Worm (Caenorhabditis elegans) whole organism, L3 larva: ENCODE measurements around the gene C02D5.2.

ENCODE experiments used
- R02D3.7 ChIP-seq: fragments of 150-350 bp; optimal IDR thresholded peaks from 2 replicates; lab custom pipeline; 2014; ENCODE audit warnings: missing biosample characterization, missing genetic modification characterization
- ceh-16 ChIP-seq: sonication (generic microtip); optimal IDR thresholded peaks from 2 replicates; lab custom pipeline; 2017; ENCODE audit warnings: missing biosample characterization, missing genetic modification characterization
- ceh-28 ChIP-seq: fragments of 150-350 bp; optimal IDR thresholded peaks from 2 replicates; lab custom pipeline; 2014; ENCODE audit warnings: missing biosample characterization, missing genetic modification reagents, missing genetic modification characterization
- fos-1 ChIP-seq: fragments of 150-350 bp; optimal IDR thresholded peaks from 2 replicates; lab custom pipeline; 2014; ENCODE audit warnings: missing biosample characterization, missing genetic modification characterization
- jun-1 ChIP-seq: fragments of 150-350 bp; optimal IDR thresholded peaks from 2 replicates; lab custom pipeline; 2014; ENCODE audit warnings: missing biosample characterization, missing genetic modification reagents, missing genetic modification characterization
- nhr-11 ChIP-seq: fragments of 150-350 bp; optimal IDR thresholded peaks from 2 replicates; lab custom pipeline; 2014; ENCODE audit warnings: missing biosample characterization, missing genetic modification characterization
- nhr-12 ChIP-seq: fragments of 150-350 bp; optimal IDR thresholded peaks from 2 replicates; lab custom pipeline; 2014; ENCODE audit warnings: missing biosample characterization, missing genetic modification characterization
- nhr-237 ChIP-seq: fragments of 150-350 bp; optimal IDR thresholded peaks from 2 replicates; lab custom pipeline; 2014; ENCODE audit warnings: missing biosample characterization, missing genetic modification characterization
- nhr-76 ChIP-seq: fragments of 150-350 bp; sonication (generic microtip); optimal IDR thresholded peaks from 5 replicates; lab custom pipeline; 2014; ENCODE audit warnings: missing biosample characterization, missing genetic modification characterization
- pha-4 ChIP-seq: fragments of 150-350 bp; optimal IDR thresholded peaks from 2 replicates; lab custom pipeline; 2014; ENCODE audit warnings: missing biosample characterization, missing genetic modification reagents, missing genetic modification characterization
- pqm-1 ChIP-seq: fragments of 150-350 bp; optimal IDR thresholded peaks from 2 replicates; lab custom pipeline; 2017; ENCODE audit warnings: missing biosample characterization, missing genetic modification characterization, inconsistent platforms
- unc-62 ChIP-seq: fragments of 150-350 bp; sonication (generic microtip); optimal IDR thresholded peaks from 4 replicates; lab custom pipeline; 2014; ENCODE audit warnings: missing biosample characterization, missing genetic modification reagents, missing genetic modification characterization
- zag-1 ChIP-seq: fragments of 150-350 bp; optimal IDR thresholded peaks from 2 replicates; lab custom pipeline; 2014; ENCODE audit warnings: missing biosample characterization, missing genetic modification characterization

ce11 chrIII:8529002-8529401, 28.1 kb upstream of the C02D5.2 start:
- TF ChIP-seq pha-4 (tag; lab: Kevin White, UChicago) (no peak), nhr-11 (tag; lab: Kevin White, UChicago) (no peak), R02D3.7 (no peak), nhr-76 (no peak), nhr-12 (tag; lab: Kevin White, UChicago) (no peak), nhr-237 (tag; lab: Kevin White, UChicago) (no peak), ceh-28 (peak; percentile 11), unc-62 (GFP tag; lab: Kevin White, UChicago) (no peak), pqm-1 (tag; lab: Kevin White, UChicago) (no peak), jun-1 (tag; lab: Kevin White, UChicago) (no peak), fos-1 (no peak), zag-1 (tag; lab: Kevin White, UChicago) (no peak), ceh-16 (no peak)
